Worm (Caenorhabditis elegans): ENCODE results near the gene cnk-1.
A peak's percentile ranks its signal among the peaks of the same experiment; 100 is the strongest.

DNA sequence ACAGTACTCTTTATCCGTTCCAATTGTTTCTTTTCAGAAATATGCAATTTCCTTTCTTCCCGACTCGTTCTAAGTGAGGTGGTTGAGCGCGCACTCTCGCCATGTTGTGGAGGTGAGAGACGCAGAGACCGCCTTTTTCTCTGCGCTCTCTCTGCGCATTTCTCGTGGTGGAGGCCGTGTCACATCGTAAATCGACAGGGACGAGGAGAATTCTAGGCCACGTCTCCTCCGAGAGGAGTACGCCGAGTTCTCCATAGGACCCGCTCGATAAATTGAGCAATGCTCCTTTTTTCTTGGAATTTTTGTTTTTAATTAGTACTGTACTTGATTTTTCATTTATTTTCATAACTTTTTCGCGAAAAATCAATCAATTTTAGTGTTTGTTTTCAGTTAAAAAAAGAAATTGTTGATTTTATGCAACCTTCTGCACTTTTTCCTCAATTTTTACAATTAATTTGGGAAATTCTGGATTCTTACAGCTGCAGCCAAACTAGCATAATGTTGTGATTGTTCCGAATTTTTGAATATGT lies at the start of gene cnk-1:
- TF ChIP-seq irx-1 (tag; optimal IDR thresholded peaks at IDR 0.05) (peak; percentile 86), nhr-11 (tag; optimal IDR thresholded peaks at IDR 0.05) (no peak), C34B4.2 (tag; optimal IDR thresholded peaks at IDR 0.05) (peak; percentile 20), nhr-28 (tag; optimal IDR thresholded peaks at IDR 0.05) (no peak), ama-1 (optimal IDR thresholded peaks at IDR 0.05) (no peak), nhr-77 (tag; optimal IDR thresholded peaks at IDR 0.05) (peak; percentile 50)

Data from whole organism, L1 larva.